Worm (Caenorhabditis elegans) whole organism, late embryonic: ENCODE data around the gene spch-1.

Experiments used
- ama-1 ChIP-seq: fragments of 150-350 bp; optimal IDR thresholded peaks from 2 replicates; lab custom pipeline; 2014
- lin-11 ChIP-seq: fragments of 200-800 bp; sonication (Bioruptor generic); optimal IDR thresholded peaks from 2 replicates; lab custom pipeline; 2018; ENCODE audit warnings: mild to moderate bottlenecking, missing genetic modification characterization, missing compliant biosample characterization
- odd-2 ChIP-seq: sonication (generic microtip); optimal IDR thresholded peaks from 2 replicates; lab custom pipeline; 2017; ENCODE audit warnings: antibody characterized with exemption, mild to moderate bottlenecking, missing genetic modification characterization, missing compliant biosample characterization
- pag-3 ChIP-seq: sonication (generic microtip); optimal IDR thresholded peaks from 2 replicates; lab custom pipeline; 2016; ENCODE audit warnings: missing compliant biosample characterization, missing genetic modification characterization, borderline replicate concordance

ce11 chrIV:10155475-10155874 is 44.1 kb upstream of the spch-1 start, which contains the start of gene ttr-54:
- no peak for TF ChIP-seq odd-2 (tag; lab: Kevin White, UChicago)
- no peak for TF ChIP-seq lin-11 (tag; lab: Kevin White, UChicago)
- TF ChIP-seq ama-1 (lab: Kevin White, UChicago): no peak
- no peak for TF ChIP-seq pag-3
